Worm (Caenorhabditis elegans) whole organism, L1 larva: ENCODE measurements around the gene Y75B12B.11.

Experiments used
- ceh-82 ChIP-seq, 3 experiments: fragments of 150-350 bp in 1 of 3; sonication (generic microtip) in 2 of 3; optimal IDR thresholded peaks; 2 replicates each; lab custom pipeline; 2014 to 2017; ENCODE audit warnings: missing biosample characterization in 3 of 3, missing genetic modification characterization in 3 of 3
- ces-1 ChIP-seq: fragments of 150-350 bp; optimal IDR thresholded peaks from 2 replicates; lab custom pipeline; 2014; ENCODE audit warnings: missing biosample characterization, missing genetic modification reagents, missing genetic modification characterization
- nhr-77 ChIP-seq: fragments of 150-350 bp; optimal IDR thresholded peaks from 2 replicates; lab custom pipeline; 2014; ENCODE audit warnings: missing biosample characterization, missing genetic modification characterization
- skn-1 ChIP-seq: fragments of 150-350 bp; optimal IDR thresholded peaks from 2 replicates; lab custom pipeline; 2014; ENCODE audit warnings: missing biosample characterization, missing genetic modification characterization
- unc-30 ChIP-seq: sonication (generic microtip); optimal IDR thresholded peaks from 2 replicates; lab custom pipeline; 2017; ENCODE audit warnings: missing biosample characterization, missing genetic modification characterization
- unc-62 ChIP-seq: fragments of 150-350 bp; optimal IDR thresholded peaks from 2 replicates; lab custom pipeline; 2014; ENCODE audit warnings: missing biosample characterization, missing genetic modification reagents, missing genetic modification characterization
- zip-4 ChIP-seq: fragments of 200-800 bp; sonication (Bioruptor generic); optimal IDR thresholded peaks from 2 replicates; lab custom pipeline; 2018; ENCODE audit warnings: mild to moderate bottlenecking, missing genetic modification characterization, moderate library complexity, missing compliant biosample characterization
- ztf-11 ChIP-seq, 2 experiments: sonication (generic microtip); optimal IDR thresholded peaks; 2 replicates each; lab custom pipeline; 2016 to 2017; ENCODE audit warnings: missing genetic modification characterization in 2 of 2, missing biosample characterization in 1 of 2, missing compliant biosample characterization in 1 of 2

DNA sequence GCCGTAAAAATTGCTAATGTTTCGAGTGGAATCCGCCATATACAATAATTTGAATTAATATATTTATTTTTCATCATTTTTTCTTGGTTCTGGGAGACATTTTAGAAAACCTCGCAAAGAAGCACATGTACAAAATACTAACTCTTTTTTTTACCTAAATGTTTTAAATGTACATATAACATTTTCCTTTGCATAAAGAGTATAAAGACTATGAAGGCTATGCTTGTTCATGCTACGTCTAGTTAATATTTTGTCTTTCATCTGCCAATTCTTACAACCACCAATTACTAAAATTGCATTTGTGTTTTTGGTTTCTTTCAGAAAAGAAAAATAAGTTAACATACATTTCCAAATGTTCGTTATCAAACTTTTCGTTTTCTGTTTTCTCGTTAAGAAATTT lies 30.2 kb downstream of the Y75B12B.11 start, which contains the start of gene irld-25:
- TF ChIP-seq zip-4, result no peak
- TF ChIP-seq ztf-11 (tag; optimal IDR thresholded peaks at IDR 0.05; lab: Kevin White, UChicago), result no peak
- no peak for TF ChIP-seq unc-62 (GFP tag; lab: Kevin White, UChicago)
- no peak for TF ChIP-seq ces-1 (GFP tag; lab: Kevin White, UChicago)
- no peak for TF ChIP-seq ceh-82 (tag; optimal IDR thresholded peaks at IDR 0.05; lab: Kevin White, UChicago)
- TF ChIP-seq nhr-77, result no peak
- TF ChIP-seq skn-1 (tag; lab: Kevin White, UChicago), result no peak
- TF ChIP-seq unc-30 (tag; lab: Kevin White, UChicago), result no peak
